Fruit fly (Drosophila melanogaster) whole organism, embryonic: ENCODE measurements around the gene Mf.
A peak's percentile ranks its signal among the peaks of the same experiment; 100 is the strongest.

Source experiments
- Abd-B ChIP-seq: fragments of 200-800 bp; sonication (Bioruptor generic); optimal IDR thresholded peaks from 2 replicates; lab custom pipeline; 2018; ENCODE audit warnings: missing biosample characterization, mild to moderate bottlenecking, missing genetic modification characterization, moderate library complexity
- CG11560 ChIP-seq: fragments of 200-800 bp; sonication (Bioruptor generic); IDR thresholded peaks from 3 replicates; pipeline ENCODE4 v1.3.6; 2022; ENCODE audit warnings: missing biosample characterization, missing genetic modification characterization
- CG12104 ChIP-seq: fragments of 200-800 bp; sonication (Bioruptor generic); optimal IDR thresholded peaks from 3 replicates; lab custom pipeline; 2016; ENCODE audit warnings: missing biosample characterization, missing genetic modification characterization
- CG12769 ChIP-seq: fragments of 200-800 bp; sonication (Bioruptor generic); optimal IDR thresholded peaks from 2 replicates; lab custom pipeline; 2019; ENCODE audit warnings: missing biosample characterization, mild to moderate bottlenecking, missing genetic modification characterization, moderate library complexity
- CG13894 ChIP-seq: fragments of 200-800 bp; sonication (Bioruptor generic); optimal IDR thresholded peaks from 3 replicates; lab custom pipeline; 2018; ENCODE audit warnings: missing biosample characterization, mild to moderate bottlenecking, missing genetic modification characterization, moderate library complexity
- CG16813 ChIP-seq: fragments of 200-800 bp; sonication (Bioruptor generic); IDR thresholded peaks from 3 replicates; pipeline ENCODE4 v1.3.6; 2022; ENCODE audit warnings: missing biosample characterization, missing genetic modification characterization; ENCODE audit not compliant: partially characterized antibody
- CG30403 ChIP-seq: fragments of 200-800 bp; sonication (Bioruptor generic); optimal IDR thresholded peaks from 3 replicates; lab custom pipeline; 2016; ENCODE audit warnings: missing biosample characterization, missing genetic modification characterization
- CG31224 ChIP-seq: fragments of 200-800 bp; sonication (Bioruptor generic); IDR thresholded peaks from 2 replicates; pipeline ENCODE4 v1.3.6; 2022; ENCODE audit warnings: missing biosample characterization, missing genetic modification characterization
- CG32532 ChIP-seq: fragments of 200-800 bp; sonication (Bioruptor generic); IDR thresholded peaks from 2 replicates; pipeline ENCODE4 v1.3.6; 2022; ENCODE audit warnings: missing biosample characterization, missing genetic modification characterization
- CG33213 ChIP-seq: fragments of 200-800 bp; sonication (Bioruptor generic); optimal IDR thresholded peaks from 3 replicates; lab custom pipeline; 2016; ENCODE audit warnings: missing biosample characterization, missing genetic modification characterization
- CG3407 ChIP-seq: fragments of 200-800 bp; sonication (Bioruptor generic); optimal IDR thresholded peaks from 2 replicates; lab custom pipeline; 2018; ENCODE audit warnings: missing biosample characterization, mild to moderate bottlenecking, missing genetic modification characterization
- CG5953 ChIP-seq: fragments of 200-800 bp; sonication (Bioruptor generic); IDR thresholded peaks from 2 replicates; pipeline ENCODE4 v1.3.6; 2022; ENCODE audit warnings: missing biosample characterization, missing genetic modification characterization
- CG6175 ChIP-seq: fragments of 200-800 bp; sonication (Bioruptor generic); IDR thresholded peaks from 3 replicates; pipeline ENCODE4 v1.3.6; 2022; ENCODE audit warnings: missing biosample characterization, missing genetic modification characterization
- CG6689 ChIP-seq: fragments of 200-800 bp; sonication (Bioruptor generic); IDR thresholded peaks from 2 replicates; pipeline ENCODE4 v1.3.6; 2022; ENCODE audit warnings: missing biosample characterization, missing genetic modification characterization
- CG8290 ChIP-seq, 3 experiments: fragments of 200-800 bp; sonication (Bioruptor generic); optimal IDR thresholded peaks; 2 replicates each; lab custom pipeline; 2016 to 2019; ENCODE audit warnings: missing biosample characterization in 3 of 3, missing genetic modification characterization in 3 of 3, mild to moderate bottlenecking in 2 of 3, moderate library complexity in 1 of 3
- Deaf1 ChIP-seq: fragments of 200-800 bp; optimal IDR thresholded peaks from 3 replicates; lab custom pipeline; 2019; ENCODE audit warnings: missing biosample characterization, mild to moderate bottlenecking, missing genetic modification characterization, moderate library complexity
- Hr78 ChIP-seq, 2 experiments: fragments of 200-800 bp in 1 of 2; fragments of >200 bp in 1 of 2; sonication (Bioruptor generic) in 1 of 2; optimal IDR thresholded peaks; 2 replicates each; lab custom pipeline; 2017 to 2019; ENCODE audit warnings: missing biosample characterization in 2 of 2, missing genetic modification characterization in 2 of 2, mild to moderate bottlenecking in 1 of 2, moderate library complexity in 1 of 2
- Pdp1 ChIP-seq, 2 experiments: fragments of 200-800 bp; sonication (Bioruptor generic); optimal IDR thresholded peaks; 3 replicates each; lab custom pipeline; 2016; ENCODE audit warnings: missing biosample characterization in 2 of 2, missing genetic modification characterization in 2 of 2, mild to moderate bottlenecking in 1 of 2, moderate library complexity in 1 of 2
- Side ChIP-seq: fragments of 200-800 bp; sonication (Bioruptor generic); optimal IDR thresholded peaks from 2 replicates; lab custom pipeline; 2016; ENCODE audit warnings: missing biosample characterization, missing genetic modification characterization
- Spps ChIP-seq: fragments of 200-800 bp; sonication (Bioruptor generic); optimal IDR thresholded peaks from 2 replicates; lab custom pipeline; 2018; ENCODE audit warnings: missing biosample characterization, mild to moderate bottlenecking, missing genetic modification characterization
- Ssrp ChIP-seq: fragments of 200-800 bp; sonication (Bioruptor generic); optimal IDR thresholded peaks from 2 replicates; lab custom pipeline; 2018; ENCODE audit warnings: missing biosample characterization, mild to moderate bottlenecking, missing genetic modification characterization, moderate library complexity
- abd-A ChIP-seq: fragments of 200-800 bp; sonication (Bioruptor generic); optimal IDR thresholded peaks from 3 replicates; lab custom pipeline; 2019; ENCODE audit warnings: missing biosample characterization, mild to moderate bottlenecking, missing genetic modification characterization, moderate library complexity
- bowl ChIP-seq: fragments of 200-800 bp; sonication (Bioruptor generic); IDR thresholded peaks from 2 replicates; pipeline ENCODE4 v1.3.6; 2022; ENCODE audit warnings: missing biosample characterization, missing genetic modification characterization
- chinmo ChIP-seq: fragments of 200-800 bp; sonication (Bioruptor generic); IDR thresholded peaks from 4 replicates; pipeline ENCODE4 v1.3.6; 2022; ENCODE audit warnings: missing biosample characterization, missing genetic modification characterization; ENCODE audit not compliant: partially characterized antibody
- ci ChIP-seq: fragments of 200-800 bp; sonication (Bioruptor generic); IDR thresholded peaks from 3 replicates; pipeline ENCODE4 v1.3.6; 2022; ENCODE audit warnings: missing biosample characterization, missing genetic modification characterization
- crol ChIP-seq: fragments of 200-800 bp; sonication (Bioruptor generic); IDR thresholded peaks from 2 replicates; pipeline ENCODE4 v1.3.6; 2022; ENCODE audit warnings: missing biosample characterization, missing genetic modification characterization
- crp ChIP-seq, 2 experiments: fragments of 200-800 bp; sonication (Bioruptor generic); optimal IDR thresholded peaks; 2 replicates in 1 of 2; 3 replicates in 1 of 2; lab custom pipeline; 2017; ENCODE audit warnings: missing biosample characterization in 2 of 2, missing genetic modification characterization in 2 of 2, mild to moderate bottlenecking in 1 of 2, moderate library complexity in 1 of 2
- cwo ChIP-seq: fragments of 200-800 bp; sonication (Bioruptor generic); optimal IDR thresholded peaks from 3 replicates; lab custom pipeline; 2017; ENCODE audit warnings: missing biosample characterization, missing genetic modification characterization, mild to moderate bottlenecking, moderate library complexity, missing genetic modification reagents
- en ChIP-seq: fragments of 200-800 bp; sonication (Bioruptor generic); optimal IDR thresholded peaks from 2 replicates; lab custom pipeline; 2016; ENCODE audit warnings: missing biosample characterization, missing genetic modification characterization
- lov ChIP-seq, 2 experiments: fragments of 200-800 bp in 1 of 2; fragments of >200 bp in 1 of 2; sonication (Bioruptor generic) in 1 of 2; IDR thresholded peaks in 1 of 2; optimal IDR thresholded peaks in 1 of 2; 2 replicates in 1 of 2; 3 replicates in 1 of 2; pipeline versions ENCODE4 v1.3.6 to Lab custom; 2017 to 2022; ENCODE audit warnings: missing biosample characterization in 1 of 2, missing genetic modification characterization in 1 of 2
- odd ChIP-seq: fragments of 200-800 bp; sonication (Bioruptor generic); optimal IDR thresholded peaks from 2 replicates; lab custom pipeline; 2017; ENCODE audit warnings: missing biosample characterization, mild to moderate bottlenecking, missing genetic modification characterization
- onecut ChIP-seq: fragments of 200-800 bp; sonication (Bioruptor generic); IDR thresholded peaks from 2 replicates; pipeline ENCODE4 v1.3.6; 2022; ENCODE audit warnings: missing biosample characterization, missing genetic modification characterization
- scrt ChIP-seq: fragments of 200-800 bp; sonication (Bioruptor generic); optimal IDR thresholded peaks from 2 replicates; lab custom pipeline; 2018; ENCODE audit warnings: missing biosample characterization, mild to moderate bottlenecking, missing genetic modification characterization, moderate library complexity
- sd ChIP-seq: fragments of 200-800 bp; sonication (Bioruptor generic); optimal IDR thresholded peaks from 3 replicates; lab custom pipeline; 2018; ENCODE audit warnings: missing biosample characterization, mild to moderate bottlenecking, missing genetic modification characterization, moderate library complexity
- sr ChIP-seq: fragments of 200-800 bp; sonication (Bioruptor generic); IDR thresholded peaks from 3 replicates; pipeline ENCODE4 v1.3.6; 2022; ENCODE audit warnings: missing biosample characterization, missing genetic modification characterization
- tio ChIP-seq: fragments of 200-800 bp; sonication (Bioruptor generic); optimal IDR thresholded peaks from 2 replicates; lab custom pipeline; 2017; ENCODE audit warnings: missing biosample characterization, missing genetic modification characterization, inconsistent platforms
- tll ChIP-seq, 2 experiments: fragments of 200-800 bp in 1 of 2; fragments of >200 bp in 1 of 2; sonication (Bioruptor generic) in 1 of 2; optimal IDR thresholded peaks; 2 replicates each; lab custom pipeline; 2017 to 2019; ENCODE audit warnings: missing biosample characterization in 2 of 2, missing genetic modification characterization in 2 of 2, mild to moderate bottlenecking in 1 of 2, moderate library complexity in 1 of 2
- vvl ChIP-seq: fragments of 200-800 bp; sonication (Bioruptor generic); IDR thresholded peaks from 2 replicates; pipeline ENCODE4 v1.3.6; 2022; ENCODE audit warnings: missing biosample characterization, missing genetic modification characterization

Gene Mf

dm6 chr3R:15129998-15130397 is 51.3 kb downstream of the Mf start:
- TF ChIP-seq scrt (GFP tag; lab: Kevin White, UChicago): peak; percentile 16
- TF ChIP-seq CG32532 (GFP tag; lab: Robert Waterston, UW): 0 out of 2 replicates have a peak, but pooled peaks have one; percentile 7
- TF ChIP-seq lov (optimal IDR thresholded peaks at IDR 0.05; lab: Kevin White, UChicago): no peak
- TF ChIP-seq lov (GFP tag; IDR thresholded peaks at IDR 0.05; lab: Robert Waterston, UW): 0 out of 3 replicates have a peak, but pooled peaks have one; percentile 41
- no peak for TF ChIP-seq tll (GFP tag; optimal IDR thresholded peaks at IDR 0.05; lab: Kevin White, UChicago)
- no peak for TF ChIP-seq CG8290 (GFP tag; optimal IDR thresholded peaks at IDR 0.05; lab: Kevin White, UChicago)
- TF ChIP-seq CG8290 (tag; optimal IDR thresholded peaks at IDR 0.05; lab: Kevin White, UChicago): peak in 1 of 2 experiments; percentile 28
- TF ChIP-seq chinmo (GFP tag; lab: Robert Waterston, UW): 0 out of 4 replicates have a peak, but pooled peaks have one; percentile 56
- TF ChIP-seq CG13894: peak; percentile 6
- peak; percentile 57; the same call in 2 of the 3 replicates for TF ChIP-seq sr (GFP tag; lab: Robert Waterston, UW)
- TF ChIP-seq crol (GFP tag; lab: Robert Waterston, UW): peak; percentile 48
- TF ChIP-seq Pdp1 (GFP tag; optimal IDR thresholded peaks at IDR 0.05; lab: Kevin White, UChicago): peak in 1 of 2 experiments; percentile 0
- 0 out of 3 replicates have a peak, but pooled peaks have one; percentile 26 for TF ChIP-seq ci (GFP tag; lab: Robert Waterston, UW)
- TF ChIP-seq tio (GFP tag; lab: Kevin White, UChicago): no peak
- TF ChIP-seq CG12769 (tag; lab: Kevin White, UChicago): peak; percentile 41
- TF ChIP-seq Spps: no peak
- no peak for TF ChIP-seq CG16813
- TF ChIP-seq CG33213 (GFP tag; lab: Kevin White, UChicago): no peak
- peak; percentile 64 for TF ChIP-seq abd-A (tag; lab: Kevin White, UChicago)
- TF ChIP-seq Hr78 (GFP tag; optimal IDR thresholded peaks at IDR 0.05; lab: Kevin White, UChicago): no peak
- TF ChIP-seq Abd-B (GFP tag; lab: Kevin White, UChicago): peak; percentile 7
- TF ChIP-seq CG6689: no peak
- TF ChIP-seq CG31224: no peak
- no peak for TF ChIP-seq CG11560 (tag; lab: Robert Waterston, UW)
- no peak for TF ChIP-seq en
- no peak for TF ChIP-seq CG30403 (GFP tag; lab: Kevin White, UChicago)
- no peak for TF ChIP-seq crp (GFP tag; optimal IDR thresholded peaks at IDR 0.05; lab: Kevin White, UChicago)
- no peak for TF ChIP-seq odd (GFP tag; lab: Kevin White, UChicago)
- peak; percentile 67 for TF ChIP-seq sd (tag; lab: Kevin White, UChicago)
- no peak for TF ChIP-seq Ssrp (tag; lab: Kevin White, UChicago)
- no peak for TF ChIP-seq Side (GFP tag; lab: Kevin White, UChicago)
- no peak for TF ChIP-seq Deaf1 (tag; lab: Kevin White, UChicago)
- TF ChIP-seq CG12104 (GFP tag; lab: Kevin White, UChicago): no peak
- TF ChIP-seq CG5953 (GFP tag; lab: Robert Waterston, UW): 0 out of 2 replicates have a peak, but pooled peaks have one; percentile 6
- no peak for TF ChIP-seq vvl
- TF ChIP-seq onecut (GFP tag; lab: Robert Waterston, UW): no peak
- 0 out of 3 replicates have a peak, but pooled peaks have one; percentile 36 for TF ChIP-seq CG6175 (GFP tag; lab: Robert Waterston, UW)
- TF ChIP-seq cwo (GFP tag; lab: Kevin White, UChicago): peak; percentile 12
- 0 out of 2 replicates have a peak, but pooled peaks have one; percentile 14 for TF ChIP-seq bowl
- no peak for TF ChIP-seq CG3407 (GFP tag; lab: Kevin White, UChicago)
